Fruit fly (Drosophila melanogaster): ENCODE results near the gene Diedel.

Diedel gene

DNA sequence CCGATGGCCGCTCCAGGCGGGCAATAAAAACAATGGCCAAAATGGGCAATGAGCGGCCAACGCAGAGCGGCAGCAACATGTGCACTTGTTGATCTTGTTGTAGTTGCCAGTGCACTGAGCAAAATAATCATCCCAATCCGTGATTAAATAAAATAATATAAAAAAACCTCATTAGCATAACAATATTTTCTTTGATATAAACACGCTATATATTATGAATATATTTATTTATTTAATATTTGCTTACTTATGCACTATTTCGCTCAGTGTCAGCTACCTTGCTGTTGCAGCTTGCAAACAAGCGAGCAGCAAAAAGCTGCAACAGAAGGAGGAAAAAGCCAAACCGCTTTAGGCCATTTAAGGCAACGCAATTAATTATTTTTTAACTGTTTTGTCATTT is 25.7 kb downstream of the Diedel start (continued):
- no peak for TF ChIP-seq MTF-1 (GFP tag; optimal IDR thresholded peaks at IDR 0.05; ENCODE audit: borderline replicate concordance)
- TF ChIP-seq bcd (GFP tag; optimal IDR thresholded peaks at IDR 0.05): no peak
- no peak for TF ChIP-seq H2.0 (GFP tag; IDR thresholded peaks at IDR 0.05)
- TF ChIP-seq chm (GFP tag; IDR thresholded peaks at IDR 0.05): no peak
- TF ChIP-seq unc-4 (GFP tag; IDR thresholded peaks at IDR 0.05; ENCODE audit: partially characterized antibody): no peak
- no peak for TF ChIP-seq CG12942 (GFP tag; optimal IDR thresholded peaks at IDR 0.05)
- no peak for TF ChIP-seq CG34422 (GFP tag; IDR thresholded peaks at IDR 0.05)
- TF ChIP-seq kay (GFP tag; optimal IDR thresholded peaks at IDR 0.05): no peak
- TF ChIP-seq Hsf (GFP tag; optimal IDR thresholded peaks at IDR 0.05): no peak
- no peak for TF ChIP-seq Vsx1 (GFP tag; optimal IDR thresholded peaks at IDR 0.05)
- peak; percentile 15 for TF ChIP-seq D19A (tag; optimal IDR thresholded peaks at IDR 0.05)
- TF ChIP-seq Dad (GFP tag; optimal IDR thresholded peaks at IDR 0.05): no peak
- no peak for TF ChIP-seq E2f1 (GFP tag; IDR thresholded peaks at IDR 0.05)
- TF ChIP-seq CG7745 (tag; optimal IDR thresholded peaks at IDR 0.05): no peak
- TF ChIP-seq CG10959 (GFP tag; IDR thresholded peaks at IDR 0.05): no peak
- no peak for TF ChIP-seq HLHmδ (GFP tag; optimal IDR thresholded peaks at IDR 0.05)
- TF ChIP-seq Fer3 (tag; optimal IDR thresholded peaks at IDR 0.05): no peak
- no peak for TF ChIP-seq tup (GFP tag; optimal IDR thresholded peaks at IDR 0.05)
- TF ChIP-seq oc (tag; optimal IDR thresholded peaks at IDR 0.05): no peak
- no peak for TF ChIP-seq CG8359 (GFP tag; optimal IDR thresholded peaks at IDR 0.05; ENCODE audit: borderline replicate concordance)
- TF ChIP-seq Tbp (GFP tag; optimal IDR thresholded peaks at IDR 0.05): no peak
- TF ChIP-seq ind (GFP tag; optimal IDR thresholded peaks at IDR 0.05): no peak
- TF ChIP-seq dmrt11E (tag; optimal IDR thresholded peaks at IDR 0.05): peak; percentile 75
- no peak for TF ChIP-seq Hmx (GFP tag; optimal IDR thresholded peaks at IDR 0.05)
- no peak for TF ChIP-seq CG1024 (GFP tag; IDR thresholded peaks at IDR 0.05)
- TF ChIP-seq Poxn (GFP tag; IDR thresholded peaks at IDR 0.05): no peak
- peak; percentile 30 for TF ChIP-seq CG13424 (tag; optimal IDR thresholded peaks at IDR 0.05)
- no peak for TF ChIP-seq jing (GFP tag; optimal IDR thresholded peaks at IDR 0.05)
- TF ChIP-seq Hand (GFP tag; optimal IDR thresholded peaks at IDR 0.05): no peak
- no peak for TF ChIP-seq CG11560 (tag; IDR thresholded peaks at IDR 0.05)
- TF ChIP-seq CG11247 (GFP tag; IDR thresholded peaks at IDR 0.05): no peak
- TF ChIP-seq lbe (GFP tag; optimal IDR thresholded peaks at IDR 0.05): peak; percentile 46
- no peak for TF ChIP-seq CG12104 (GFP tag; optimal IDR thresholded peaks at IDR 0.05)
- TF ChIP-seq br (optimal IDR thresholded peaks at IDR 0.05): no peak
- TF ChIP-seq onecut (GFP tag; IDR thresholded peaks at IDR 0.05): no peak
- no peak for TF ChIP-seq slbo (GFP tag; IDR thresholded peaks at IDR 0.05)
- no peak for TF ChIP-seq Chrac-16 (GFP tag; optimal IDR thresholded peaks at IDR 0.05)
- peak; percentile 27 for TF ChIP-seq CG10209 (GFP tag; optimal IDR thresholded peaks at IDR 0.05)
- TF ChIP-seq vnd (GFP tag; IDR thresholded peaks at IDR 0.05; ENCODE audit: partially characterized antibody): no peak
- no peak for TF ChIP-seq sob (GFP tag; IDR thresholded peaks at IDR 0.05)
- TF ChIP-seq Hmr (GFP tag; optimal IDR thresholded peaks at IDR 0.05): no peak
- no peak for TF ChIP-seq tio (GFP tag; optimal IDR thresholded peaks at IDR 0.05)
- TF ChIP-seq trem (tag; optimal IDR thresholded peaks at IDR 0.05): peak; percentile 4
- TF ChIP-seq CG3163 (GFP tag; optimal IDR thresholded peaks at IDR 0.05): no peak
- no peak for TF ChIP-seq tll (GFP tag; optimal IDR thresholded peaks at IDR 0.05)
- peak; percentile 4 for TF ChIP-seq CG17385 (GFP tag; optimal IDR thresholded peaks at IDR 0.05)
- no peak for TF ChIP-seq CG2129 (GFP tag; IDR thresholded peaks at IDR 0.05; ENCODE audit: partially characterized antibody)
- no peak for TF ChIP-seq NC2α (GFP tag; optimal IDR thresholded peaks at IDR 0.05)
- TF ChIP-seq CG32532 (GFP tag; IDR thresholded peaks at IDR 0.05): no peak
- TF ChIP-seq Sin3A (optimal IDR thresholded peaks at IDR 0.05): no peak
- no peak for TF ChIP-seq Dbx (GFP tag; IDR thresholded peaks at IDR 0.05)
- TF ChIP-seq CG42726 (GFP tag; IDR thresholded peaks at IDR 0.05; ENCODE audit: partially characterized antibody): no peak
